Worm (Caenorhabditis elegans): ENCODE data around the gene wdr-20.

Gene wdr-20

ce11 chrV:10178166-10178565 is 44.2 kb upstream of the wdr-20 start (continued):
- TF ChIP-seq Y79H2A.3 (GFP tag; conservative IDR thresholded peaks at IDR 0.05): no peak
- no peak for TF ChIP-seq Y53F4B.3 (GFP tag; IDR thresholded peaks at IDR 0.05)
- TF ChIP-seq gei-17 (GFP tag; optimal IDR thresholded peaks at IDR 0.05): no peak
- no peak for TF ChIP-seq ccch-3 (GFP tag; optimal IDR thresholded peaks at IDR 0.05)
- peak in 1 of 2 experiments; percentile 6 for TF ChIP-seq let-607 (tag; optimal IDR thresholded peaks at IDR 0.05)
- no peak for TF ChIP-seq attf-6 (GFP tag; IDR thresholded peaks at IDR 0.05)
- TF ChIP-seq C06A6.2 (GFP tag; conservative IDR thresholded peaks at IDR 0.05): no peak
- no peak for TF ChIP-seq F10E7.11 (tag; optimal IDR thresholded peaks at IDR 0.05)
- TF ChIP-seq F33H1.4 (GFP tag; IDR thresholded peaks at IDR 0.05): no peak
- TF ChIP-seq B0336.3 (GFP tag; IDR thresholded peaks at IDR 0.05): no peak
- peak; percentile 31 for TF ChIP-seq lin-40 (tag; optimal IDR thresholded peaks at IDR 0.05)
- no peak for TF ChIP-seq rec-8 (tag; optimal IDR thresholded peaks at IDR 0.05)
- no peak for TF ChIP-seq unc-130 (GFP tag; optimal IDR thresholded peaks at IDR 0.05)
- no peak for TF ChIP-seq lin-26 (GFP tag; IDR thresholded peaks at IDR 0.05)
- no peak for TF ChIP-seq mes-4 (tag; optimal IDR thresholded peaks at IDR 0.05)
- no peak for TF ChIP-seq F39B2.1 (GFP tag; IDR thresholded peaks at IDR 0.05)
- TF ChIP-seq nfyb-1 (GFP tag; IDR thresholded peaks at IDR 0.05): no peak
- no peak for TF ChIP-seq nhr-179 (tag; optimal IDR thresholded peaks at IDR 0.05)
- no peak for TF ChIP-seq ceh-40 (GFP tag; IDR thresholded peaks at IDR 0.05)
- no peak for TF ChIP-seq nfya-2 (GFP tag; IDR thresholded peaks at IDR 0.05)
- no peak for TF ChIP-seq cebp-1 (GFP tag; IDR thresholded peaks at IDR 0.05)
- TF ChIP-seq cebp-1 (tag; optimal IDR thresholded peaks at IDR 0.05): peak; percentile 32
- TF ChIP-seq tbp1 (GFP tag; optimal IDR thresholded peaks at IDR 0.05): no peak
- no peak for TF ChIP-seq dpff-1 (tag; optimal IDR thresholded peaks at IDR 0.05)
- no peak for TF ChIP-seq lir-1 (GFP tag; conservative IDR thresholded peaks at IDR 0.05)
- TF ChIP-seq let-526 (GFP tag; IDR thresholded peaks at IDR 0.05): no peak
- TF ChIP-seq attf-5 (GFP tag; optimal IDR thresholded peaks at IDR 0.05): peak; percentile 44
- TF ChIP-seq egl-44 (GFP tag; IDR thresholded peaks at IDR 0.05): no peak
- TF ChIP-seq K11D2.4 (GFP tag; IDR thresholded peaks at IDR 0.05): no peak
- TF ChIP-seq ztf-18 (tag; optimal IDR thresholded peaks at IDR 0.05): peak; percentile 30
- no peak for TF ChIP-seq D2030.7 (GFP tag; IDR thresholded peaks at IDR 0.05)
- no peak for TF ChIP-seq zim-3 (tag; optimal IDR thresholded peaks at IDR 0.05)
- TF ChIP-seq nhr-90 (tag; optimal IDR thresholded peaks at IDR 0.05): no peak
- no peak for TF ChIP-seq madf-3 (GFP tag; IDR thresholded peaks at IDR 0.05)
- no peak for TF ChIP-seq ztf-22 (GFP tag; optimal IDR thresholded peaks at IDR 0.05)
- peak; percentile 2 for TF ChIP-seq ZK185.1 (tag; optimal IDR thresholded peaks at IDR 0.05; ENCODE audit: poor library complexity, severe bottlenecking)
- no peak for TF ChIP-seq bed-1 (GFP tag; IDR thresholded peaks at IDR 0.05)
- TF ChIP-seq lsy-27 (tag; optimal IDR thresholded peaks at IDR 0.05; ENCODE audit: borderline replicate concordance, insufficient read depth): no peak
- no peak for TF ChIP-seq F23B12.7 (tag; optimal IDR thresholded peaks at IDR 0.05; ENCODE audit: insufficient read depth)
- TF ChIP-seq bed-2 (GFP tag; IDR thresholded peaks at IDR 0.05): no peak
- no peak for TF ChIP-seq F57A8.1 (GFP tag; optimal IDR thresholded peaks at IDR 0.05)
- 0 out of 2 replicates have a peak, but pooled peaks have one; percentile 18 for TF ChIP-seq attf-3 (GFP tag; conservative IDR thresholded peaks at IDR 0.05)
- no peak for TF ChIP-seq F49E8.2 (tag; optimal IDR thresholded peaks at IDR 0.05; ENCODE audit: insufficient read depth)
- TF ChIP-seq athp-1 (tag; optimal IDR thresholded peaks at IDR 0.05): no peak
- no peak; the same call in 1 of the 2 replicates for TF ChIP-seq madf-6 (GFP tag; IDR thresholded peaks at IDR 0.05)
- TF ChIP-seq pha-4 (tag; optimal IDR thresholded peaks at IDR 0.05): no peak
- no peak for TF ChIP-seq ama-1 (optimal IDR thresholded peaks at IDR 0.05)
- TF ChIP-seq ama-1 (GFP tag; optimal IDR thresholded peaks at IDR 0.05): no peak
- no peak for TF ChIP-seq egl-18 (GFP tag; IDR thresholded peaks at IDR 0.05)

Data from whole organism, young adult.